Worm (Caenorhabditis elegans): ENCODE results near the gene cnc-2.

DNA sequence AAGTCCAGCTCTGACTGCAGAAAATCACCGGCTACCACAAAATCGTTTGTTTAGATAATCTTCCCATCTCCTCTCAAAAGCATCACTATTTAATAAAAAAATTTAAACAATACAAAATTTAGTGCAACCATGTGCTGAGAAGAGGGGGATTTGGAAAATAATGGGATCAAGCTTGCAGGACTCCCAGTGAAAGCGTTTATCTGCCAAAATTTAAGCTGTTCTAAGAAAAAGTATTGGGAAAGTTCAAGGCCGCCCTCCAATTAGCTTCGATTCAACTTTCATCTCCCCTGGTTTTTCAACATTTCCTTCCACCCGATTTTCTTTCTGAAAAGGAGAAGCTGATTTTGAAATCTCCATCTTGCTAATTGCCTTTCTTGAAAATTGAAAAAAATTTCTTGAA, 41.9 kb downstream of the cnc-2 start:
- TF ChIP-seq dao-5 (tag; optimal IDR thresholded peaks at IDR 0.05): no peak
- TF ChIP-seq W03F9.2 (tag; optimal IDR thresholded peaks at IDR 0.05): no peak

All from whole organism, L4/young adult.